Worm (Caenorhabditis elegans) whole organism, late embryonic: ENCODE data around the gene glb-16.

Source experiments
- ama-1 ChIP-seq: fragments of 150-350 bp; optimal IDR thresholded peaks from 2 replicates; lab custom pipeline; 2014
- ceh-14 ChIP-seq: sonication (generic microtip); optimal IDR thresholded peaks from 2 replicates; lab custom pipeline; 2016; ENCODE audit warnings: missing genotype, missing genetic modification characterization, missing compliant biosample characterization
- ceh-31 ChIP-seq: sonication (generic microtip); optimal IDR thresholded peaks from 2 replicates; lab custom pipeline; 2016; ENCODE audit warnings: missing genetic modification characterization, missing compliant biosample characterization
- hlh-8 ChIP-seq: sonication (generic microtip); optimal IDR thresholded peaks from 2 replicates; lab custom pipeline; 2016; ENCODE audit warnings: missing genotype, missing genetic modification characterization, missing compliant biosample characterization
- madf-2 ChIP-seq: sonication (generic microtip); optimal IDR thresholded peaks from 2 replicates; lab custom pipeline; 2017; ENCODE audit warnings: missing genetic modification characterization, missing compliant biosample characterization
- nfya-1 ChIP-seq: sonication (generic microtip); optimal IDR thresholded peaks from 2 replicates; lab custom pipeline; 2017; ENCODE audit warnings: missing genetic modification characterization, mild to moderate bottlenecking, missing compliant biosample characterization, antibody characterized with exemption, moderate library complexity

DNA sequence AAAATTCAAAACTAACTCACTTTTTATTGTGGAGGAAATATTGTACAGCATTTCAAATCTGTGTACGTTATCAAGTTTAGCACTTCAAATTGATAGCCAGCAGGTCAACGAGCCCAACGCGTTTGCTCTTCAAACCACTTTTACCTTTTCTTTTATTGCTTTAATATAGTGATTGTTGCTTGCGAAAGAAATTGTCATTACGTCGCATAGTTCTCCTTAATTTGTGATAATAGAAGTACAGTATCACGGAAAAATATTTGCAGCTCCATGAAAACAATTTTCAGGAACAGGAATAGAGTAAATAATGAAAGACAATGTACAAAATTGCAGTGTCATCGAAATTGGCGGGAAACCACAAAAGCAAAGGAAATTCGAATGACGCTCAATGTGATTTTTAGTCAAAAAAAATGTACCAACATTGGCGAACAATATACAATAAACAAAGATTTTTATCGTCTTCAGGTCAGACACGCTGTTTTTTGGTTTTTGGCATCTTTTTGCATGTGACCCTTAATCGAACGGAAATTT lies 19.1 kb upstream of the glb-16 start, which contains the start of the genes PDB1.1 and F08C6.5:
- TF ChIP-seq ceh-31 (tag; lab: Kevin White, UChicago) (no peak), ama-1 (lab: Kevin White, UChicago) (no peak), madf-2 (no peak), hlh-8 (tag; lab: Kevin White, UChicago) (no peak), ceh-14 (no peak), nfya-1 (tag; lab: Kevin White, UChicago) (no peak)
